Fruit fly (Drosophila melanogaster): ENCODE results near the gene saturn.

The saturn gene

dm6 chr3L:14190625-14191475, 12.3 kb upstream of the saturn start, which contains the start of gene nuf (continued):
- TF ChIP-seq CG7368 (GFP tag; optimal IDR thresholded peaks at IDR 0.05) (peak; percentile 22), Eip75B (GFP tag; optimal IDR thresholded peaks at IDR 0.05) (peak; percentile 21), Eip93F (GFP tag; optimal IDR thresholded peaks at IDR 0.05) (peak; percentile 23), CG6808 (GFP tag; optimal IDR thresholded peaks at IDR 0.05) (peak; percentile 49), vri (GFP tag; optimal IDR thresholded peaks at IDR 0.05) (peak; percentile 59), CG6854 (GFP tag; optimal IDR thresholded peaks at IDR 0.05) (peak; percentile 89), Sox14 (GFP tag; optimal IDR thresholded peaks at IDR 0.05) (peak; percentile 34), cyc (GFP tag; optimal IDR thresholded peaks at IDR 0.05) (peak; percentile 38), CG10669 (GFP tag; optimal IDR thresholded peaks at IDR 0.05) (peak; percentile 58)

- no peak for TF ChIP-seq CG3919 (GFP tag; optimal IDR thresholded peaks at IDR 0.05)
- TF ChIP-seq dsx (GFP tag; optimal IDR thresholded peaks at IDR 0.05; ENCODE audit: poor library complexity, severe bottlenecking), result no peak
- no peak for TF ChIP-seq CG32006 (GFP tag; optimal IDR thresholded peaks at IDR 0.05)
- no peak for TF ChIP-seq CG8319 (GFP tag; optimal IDR thresholded peaks at IDR 0.05)
- TF ChIP-seq salr (GFP tag; optimal IDR thresholded peaks at IDR 0.05), result no peak
- no peak for TF ChIP-seq CG34406 (GFP tag; optimal IDR thresholded peaks at IDR 0.05)
- no peak for TF ChIP-seq Gug (GFP tag; IDR thresholded peaks at IDR 0.05)
- no peak for TF ChIP-seq Sox15 (GFP tag; optimal IDR thresholded peaks at IDR 0.05)
- no peak for TF ChIP-seq CG11762 (GFP tag; optimal IDR thresholded peaks at IDR 0.05; ENCODE audit: insufficient read depth)
- TF ChIP-seq Ets96B (tag; optimal IDR thresholded peaks at IDR 0.05), result no peak
Measured at dm6 chr3L:14191476-14191752, 11.7 kb upstream of the saturn start.

- TF ChIP-seq CG15336 (GFP tag; IDR thresholded peaks at IDR 0.05), result peak; percentile 64
- no peak for TF ChIP-seq net (GFP tag; optimal IDR thresholded peaks at IDR 0.05)
- TF ChIP-seq Hr4 (GFP tag; optimal IDR thresholded peaks at IDR 0.05), result peak; percentile 27
- TF ChIP-seq OdsH (GFP tag; optimal IDR thresholded peaks at IDR 0.05), result no peak
- no peak for TF ChIP-seq CG11294 (GFP tag; IDR thresholded peaks at IDR 0.05)
- no peak for TF ChIP-seq fd85E (GFP tag; optimal IDR thresholded peaks at IDR 0.05)
- no peak for TF ChIP-seq Eip75B (GFP tag; optimal IDR thresholded peaks at IDR 0.05)
- peak; percentile 14 for TF ChIP-seq acj6 (GFP tag; optimal IDR thresholded peaks at IDR 0.05)
- no peak for TF ChIP-seq salr (GFP tag; optimal IDR thresholded peaks at IDR 0.05)
- peak; percentile 73 for TF ChIP-seq Eip78C (GFP tag)
- TF ChIP-seq pdm3 (GFP tag; optimal IDR thresholded peaks at IDR 0.05), result no peak
- peak; percentile 17; the same call in 1 of the 2 replicates for TF ChIP-seq Gug (GFP tag; IDR thresholded peaks at IDR 0.05)
- peak; percentile 52; the same call in 1 of the 3 replicates for TF ChIP-seq eg (GFP tag; IDR thresholded peaks at IDR 0.05)
- no peak for TF ChIP-seq dac (GFP tag; optimal IDR thresholded peaks at IDR 0.05)
- no peak for TF ChIP-seq CG11902 (GFP tag; optimal IDR thresholded peaks at IDR 0.05)
- TF ChIP-seq CG32006 (GFP tag; optimal IDR thresholded peaks at IDR 0.05), result peak; percentile 9
- no peak for TF ChIP-seq CG6163 (GFP tag; IDR thresholded peaks at IDR 0.05)
- no peak for TF ChIP-seq esn (GFP tag; optimal IDR thresholded peaks at IDR 0.05)
- TF ChIP-seq fkh (GFP tag; optimal IDR thresholded peaks at IDR 0.05), result peak; percentile 76
- no peak for TF ChIP-seq Sox102F (GFP tag; optimal IDR thresholded peaks at IDR 0.05)
- peak; percentile 49; the same call in 2 of the 3 replicates for TF ChIP-seq CG8119 (GFP tag; IDR thresholded peaks at IDR 0.05)
- no peak for TF ChIP-seq Eip93F (GFP tag; optimal IDR thresholded peaks at IDR 0.05)
Measured at dm6 chr3L:14193962-14194503, 9.1 kb upstream of the saturn start.

Measured in whole organism, prepupa.